Fruit fly (Drosophila melanogaster) whole organism, embryonic: ENCODE data around the gene CheB38b.

ENCODE experiments used
- Aef1 ChIP-seq: fragments of 200-800 bp; sonication (Bioruptor generic); IDR thresholded peaks from 3 replicates; pipeline ENCODE4 v1.3.6; 2022; ENCODE audit warnings: missing biosample characterization, missing genetic modification characterization
- CG10147 ChIP-seq: fragments of 200-800 bp; sonication (Bioruptor generic); optimal IDR thresholded peaks from 2 replicates; lab custom pipeline; 2019; ENCODE audit warnings: missing biosample characterization, mild to moderate bottlenecking, missing genetic modification characterization, moderate library complexity
- CG10274 ChIP-seq: fragments of 200-800 bp; sonication (Bioruptor generic); optimal IDR thresholded peaks from 3 replicates; lab custom pipeline; 2017; ENCODE audit warnings: missing biosample characterization, mild to moderate bottlenecking, missing genetic modification characterization
- CG10959 ChIP-seq: fragments of 200-800 bp; sonication (Bioruptor generic); IDR thresholded peaks from 2 replicates; pipeline ENCODE4 v1.3.6; 2022; ENCODE audit warnings: missing biosample characterization, missing genetic modification characterization
- CG13296 ChIP-seq: fragments of 200-800 bp; sonication (Bioruptor generic); optimal IDR thresholded peaks from 3 replicates; lab custom pipeline; 2018; ENCODE audit warnings: missing biosample characterization, mild to moderate bottlenecking, missing genetic modification characterization
- CG15696 ChIP-seq: fragments of 200-800 bp; sonication (Bioruptor generic); optimal IDR thresholded peaks from 2 replicates; lab custom pipeline; 2019; ENCODE audit warnings: missing biosample characterization, mild to moderate bottlenecking, missing genetic modification characterization, moderate library complexity
- CG1602 ChIP-seq: fragments of 200-800 bp; sonication (Bioruptor generic); optimal IDR thresholded peaks from 3 replicates; lab custom pipeline; 2016; ENCODE audit warnings: missing biosample characterization, missing genetic modification characterization
- CG16815 ChIP-seq: fragments of 200-800 bp; sonication (Bioruptor generic); optimal IDR thresholded peaks from 3 replicates; lab custom pipeline; 2017; ENCODE audit warnings: missing biosample characterization, mild to moderate bottlenecking, missing genetic modification characterization
- CG18011 ChIP-seq: fragments of 200-800 bp; sonication (Bioruptor generic); optimal IDR thresholded peaks from 2 replicates; lab custom pipeline; 2017; ENCODE audit warnings: missing biosample characterization, missing genetic modification characterization, mild to moderate bottlenecking, moderate library complexity, missing genotype
- CG31441 ChIP-seq: fragments of 200-800 bp; sonication (Bioruptor generic); IDR thresholded peaks from 2 replicates; pipeline ENCODE4 v1.3.6; 2022; ENCODE audit warnings: missing biosample characterization, missing genetic modification characterization
- CG34376 ChIP-seq: fragments of 200-800 bp; sonication (Bioruptor generic); optimal IDR thresholded peaks from 2 replicates; lab custom pipeline; 2018; ENCODE audit warnings: missing biosample characterization, mild to moderate bottlenecking, missing genetic modification characterization
- CG3847 ChIP-seq: fragments of 200-800 bp; sonication (Bioruptor generic); IDR thresholded peaks from 2 replicates; pipeline ENCODE4 v1.3.6; 2022; ENCODE audit warnings: missing biosample characterization, missing genetic modification characterization
- CG4282 ChIP-seq: fragments of 200-800 bp; sonication (Bioruptor generic); optimal IDR thresholded peaks from 2 replicates; lab custom pipeline; 2016; ENCODE audit warnings: missing biosample characterization, missing genetic modification characterization
- CG6272 ChIP-seq: fragments of 200-800 bp; sonication (Bioruptor generic); IDR thresholded peaks from 2 replicates; pipeline ENCODE4 v1.3.6; 2022; ENCODE audit warnings: missing biosample characterization, missing genetic modification characterization
- CG6654 ChIP-seq: fragments of 200-800 bp; sonication (Bioruptor generic); optimal IDR thresholded peaks from 2 replicates; lab custom pipeline; 2017; ENCODE audit warnings: missing biosample characterization, mild to moderate bottlenecking, missing genetic modification characterization
- CG6765 ChIP-seq: fragments of 200-800 bp; sonication (Bioruptor generic); optimal IDR thresholded peaks from 3 replicates; lab custom pipeline; 2017; ENCODE audit warnings: missing biosample characterization, mild to moderate bottlenecking, missing genetic modification characterization
- CG7357 ChIP-seq: fragments of 200-800 bp; sonication (Bioruptor generic); IDR thresholded peaks from 3 replicates; pipeline ENCODE4 v1.3.6; 2022; ENCODE audit warnings: missing biosample characterization, missing genetic modification characterization
- CG7839 ChIP-seq: fragments of 200-800 bp; sonication (Bioruptor generic); optimal IDR thresholded peaks from 3 replicates; lab custom pipeline; 2018; ENCODE audit warnings: missing biosample characterization, mild to moderate bottlenecking, missing genetic modification characterization, moderate library complexity
- CG8478 ChIP-seq: fragments of >200 bp; optimal IDR thresholded peaks from 2 replicates; lab custom pipeline; 2018
- Camta ChIP-seq: fragments of 200-800 bp; sonication (Bioruptor generic); optimal IDR thresholded peaks from 2 replicates; lab custom pipeline; 2016; ENCODE audit warnings: missing biosample characterization, missing genetic modification characterization
- CkIIα-i1 ChIP-seq: fragments of 200-800 bp; sonication (Bioruptor generic); IDR thresholded peaks from 2 replicates; pipeline ENCODE4 v1.3.6; 2022; ENCODE audit warnings: missing biosample characterization, missing genetic modification characterization
- Dbx ChIP-seq: fragments of 200-800 bp; sonication (Bioruptor generic); IDR thresholded peaks from 3 replicates; pipeline ENCODE4 v1.3.6; 2022; ENCODE audit warnings: missing biosample characterization, missing genetic modification characterization
- E2f2 ChIP-seq: fragments of 200-800 bp; sonication (Bioruptor generic); IDR thresholded peaks from 2 replicates; pipeline ENCODE4 v1.3.6; 2022; ENCODE audit warnings: missing biosample characterization, missing genetic modification characterization
- Hand ChIP-seq: fragments of 200-800 bp; sonication (Bioruptor generic); optimal IDR thresholded peaks from 2 replicates; lab custom pipeline; 2017; ENCODE audit warnings: mild to moderate bottlenecking, missing biosample characterization, missing genetic modification reagents, missing genetic modification characterization
- Hey ChIP-seq: fragments of 200-800 bp; sonication (Bioruptor generic); optimal IDR thresholded peaks from 3 replicates; lab custom pipeline; 2018; ENCODE audit warnings: missing biosample characterization, mild to moderate bottlenecking, missing genetic modification characterization
- Opbp ChIP-seq: fragments of 200-800 bp; sonication (Bioruptor generic); IDR thresholded peaks from 3 replicates; pipeline ENCODE4 v1.3.6; 2022; ENCODE audit warnings: missing biosample characterization, missing genetic modification characterization; ENCODE audit not compliant: partially characterized antibody
- Sox102F ChIP-seq: fragments of 200-800 bp; sonication (Bioruptor generic); optimal IDR thresholded peaks from 2 replicates; lab custom pipeline; 2018; ENCODE audit warnings: missing biosample characterization, mild to moderate bottlenecking, missing genetic modification characterization, moderate library complexity
- Sry-δ ChIP-seq: fragments of 200-800 bp; sonication (Bioruptor generic); optimal IDR thresholded peaks from 2 replicates; lab custom pipeline; 2016; ENCODE audit warnings: missing biosample characterization, missing genetic modification characterization
- Tbp ChIP-seq: fragments of >200 bp; optimal IDR thresholded peaks from 2 replicates; lab custom pipeline; 2018; ENCODE audit warnings: missing biosample characterization, missing genetic modification characterization
- amos ChIP-seq: fragments of 200-800 bp; sonication (Bioruptor generic); IDR thresholded peaks from 2 replicates; pipeline ENCODE4 v1.3.6; 2022; ENCODE audit warnings: missing biosample characterization, missing genetic modification characterization; ENCODE audit not compliant: partially characterized antibody
- ap ChIP-seq: fragments of 200-800 bp; sonication (Bioruptor generic); IDR thresholded peaks from 2 replicates; pipeline ENCODE4 v1.3.6; 2022; ENCODE audit warnings: missing biosample characterization, missing genetic modification characterization
- ash1 ChIP-seq: fragments of 200-800 bp; sonication (Bioruptor generic); optimal IDR thresholded peaks from 2 replicates; lab custom pipeline; 2018; ENCODE audit warnings: missing biosample characterization, mild to moderate bottlenecking, missing genetic modification characterization
- cad ChIP-seq: fragments of >200 bp; optimal IDR thresholded peaks from 2 replicates; lab custom pipeline; 2017; ENCODE audit warnings: missing biosample characterization, missing genetic modification characterization
- crc ChIP-seq: fragments of 200-800 bp; sonication (Bioruptor generic); optimal IDR thresholded peaks from 2 replicates; lab custom pipeline; 2016; ENCODE audit warnings: missing biosample characterization, missing genetic modification characterization
- dan ChIP-seq: fragments of 200-800 bp; sonication (Bioruptor generic); IDR thresholded peaks from 2 replicates; pipeline ENCODE4 v1.3.6; 2022; ENCODE audit warnings: missing biosample characterization, missing genetic modification characterization
- dmrt11E ChIP-seq: fragments of 200-800 bp; sonication (Bioruptor generic); optimal IDR thresholded peaks from 3 replicates; lab custom pipeline; 2018; ENCODE audit warnings: missing biosample characterization, mild to moderate bottlenecking, missing genetic modification characterization, moderate library complexity
- emc ChIP-seq: fragments of 200-800 bp; sonication (Bioruptor generic); optimal IDR thresholded peaks from 2 replicates; lab custom pipeline; 2016; ENCODE audit warnings: missing biosample characterization, missing genetic modification characterization
- ewg ChIP-seq: fragments of 200-800 bp; sonication (Bioruptor generic); optimal IDR thresholded peaks from 3 replicates; lab custom pipeline; 2017; ENCODE audit warnings: mild to moderate bottlenecking, missing biosample characterization, missing genetic modification reagents, missing genetic modification characterization
- exex ChIP-seq: fragments of 200-800 bp; sonication (Bioruptor generic); optimal IDR thresholded peaks from 4 replicates; lab custom pipeline; 2018; ENCODE audit warnings: missing biosample characterization, mild to moderate bottlenecking, missing genetic modification characterization, moderate library complexity
- her ChIP-seq: fragments of 200-800 bp; sonication (Bioruptor generic); optimal IDR thresholded peaks from 2 replicates; lab custom pipeline; 2016; ENCODE audit warnings: missing biosample characterization, missing genetic modification characterization
- hth ChIP-seq: fragments of >200 bp; optimal IDR thresholded peaks from 2 replicates; lab custom pipeline; 2017; ENCODE audit warnings: inconsistent platforms
- lmd ChIP-seq: fragments of 200-800 bp; sonication (Bioruptor generic); IDR thresholded peaks from 2 replicates; pipeline ENCODE4 v1.3.6; 2022; ENCODE audit warnings: missing biosample characterization, missing genetic modification characterization
- repo ChIP-seq: fragments of 200-800 bp; sonication (Bioruptor generic); optimal IDR thresholded peaks from 2 replicates; lab custom pipeline; 2016; ENCODE audit warnings: missing biosample characterization, missing genetic modification characterization
- ro ChIP-seq: fragments of 200-800 bp; sonication (Bioruptor generic); IDR thresholded peaks from 2 replicates; pipeline ENCODE4 v1.3.6; 2022; ENCODE audit warnings: missing biosample characterization, missing genetic modification characterization
- shn ChIP-seq: fragments of 200-800 bp; sonication (Bioruptor generic); optimal IDR thresholded peaks from 3 replicates; lab custom pipeline; 2016; ENCODE audit warnings: missing biosample characterization, missing genetic modification characterization
- sob ChIP-seq: fragments of 200-800 bp; sonication (Bioruptor generic); IDR thresholded peaks from 2 replicates; pipeline ENCODE4 v1.3.6; 2022; ENCODE audit warnings: missing biosample characterization, missing genetic modification characterization
- sug ChIP-seq: fragments of 200-800 bp; optimal IDR thresholded peaks from 2 replicates; lab custom pipeline; 2019; ENCODE audit warnings: missing biosample characterization, mild to moderate bottlenecking, missing genetic modification characterization, moderate library complexity
- unpg ChIP-seq: fragments of 200-800 bp; sonication (Bioruptor generic); optimal IDR thresholded peaks from 3 replicates; lab custom pipeline; 2018; ENCODE audit warnings: missing biosample characterization, mild to moderate bottlenecking, missing genetic modification characterization, moderate library complexity
- usp ChIP-seq: fragments of >200 bp; optimal IDR thresholded peaks from 2 replicates; lab custom pipeline; 2017; ENCODE audit warnings: missing biosample characterization, missing genetic modification characterization
- z ChIP-seq: fragments of 200-800 bp; sonication (Bioruptor generic); IDR thresholded peaks from 3 replicates; pipeline ENCODE4 v1.3.6; 2022; ENCODE audit warnings: missing biosample characterization, missing genetic modification characterization

CheB38b gene

DNA sequence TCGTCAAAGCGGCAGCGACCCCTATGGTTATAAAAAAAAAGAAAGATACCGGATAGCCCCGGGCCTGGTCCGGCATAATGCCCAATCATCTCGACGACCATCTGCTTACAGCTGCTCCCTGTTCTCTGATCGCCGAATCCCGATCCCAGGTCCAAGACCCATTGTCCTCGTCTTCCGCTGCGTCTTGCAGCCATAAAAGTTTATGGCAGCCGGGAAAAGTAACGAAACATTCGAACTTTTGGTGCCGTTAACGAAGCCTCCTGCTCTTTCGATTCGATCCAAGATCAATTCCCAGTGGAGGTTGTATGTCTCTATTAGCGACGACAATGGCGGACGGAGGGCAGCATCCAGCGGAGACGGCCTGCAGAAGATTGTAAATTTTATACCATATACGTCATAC, 31.7 kb downstream of the CheB38b start:
- no peak for TF ChIP-seq lmd
- TF ChIP-seq CG7357 (GFP tag; lab: Robert Waterston, UW) = no peak
- TF ChIP-seq cad (GFP tag; lab: Kevin White, UChicago) = peak; percentile 95
- TF ChIP-seq repo (GFP tag; lab: Kevin White, UChicago) = no peak

- TF ChIP-seq sug (peak; percentile 16), exex (tag; lab: Kevin White, UChicago) (peak; percentile 52), ro (no peak), Hey (peak; percentile 5)
These were observed 33.2 kb downstream of the CheB38b start for dm6 chr2L:20783908-20784307.

dm6 chr2L:20783044-20783443, 34.0 kb downstream of the CheB38b start:
- TF ChIP-seq ash1 (GFP tag; lab: Kevin White, UChicago) (peak; percentile 81), CG7839 (tag; lab: Kevin White, UChicago) (no peak), CG6765 (no peak), CG15696 (tag; lab: Kevin White, UChicago) (no peak), Dbx (GFP tag; lab: Robert Waterston, UW) (no peak), Camta (GFP tag; lab: Kevin White, UChicago) (no peak), amos (GFP tag; lab: Robert Waterston, UW) (no peak), CG8478 (lab: Kevin White, UChicago) (no peak), ap (GFP tag; lab: Robert Waterston, UW) (no peak), CG31441 (GFP tag; lab: Robert Waterston, UW) (no peak), CG10959 (GFP tag; lab: Robert Waterston, UW) (peak; percentile 68), CG6272 (no peak), shn (no peak), her (GFP tag; lab: Kevin White, UChicago) (no peak), crc (GFP tag; lab: Kevin White, UChicago) (no peak), hth (peak; percentile 26), CG1602 (no peak), z (GFP tag; lab: Robert Waterston, UW) (peak; percentile 68; the same call in 1 of the 3 replicates), usp (GFP tag; lab: Kevin White, UChicago) (no peak), E2f2 (GFP tag; lab: Robert Waterston, UW) (no peak), CG4282 (GFP tag; lab: Kevin White, UChicago) (no peak), CG10274 (GFP tag; lab: Kevin White, UChicago) (no peak), CkIIα-i1 (no peak), emc (GFP tag; lab: Kevin White, UChicago) (no peak), Aef1 (no peak), CG13296 (no peak), ewg (GFP tag; lab: Kevin White, UChicago) (no peak), Tbp (GFP tag; lab: Kevin White, UChicago) (no peak), CG16815 (GFP tag; lab: Kevin White, UChicago) (no peak), Sry-δ (GFP tag; lab: Kevin White, UChicago) (no peak), Sox102F (GFP tag; lab: Kevin White, UChicago) (no peak), CG10147 (GFP tag; lab: Kevin White, UChicago) (no peak), Hand (GFP tag; lab: Kevin White, UChicago) (no peak), CG18011 (GFP tag; lab: Kevin White, UChicago) (no peak), CG6654 (GFP tag; lab: Kevin White, UChicago) (no peak), unpg (GFP tag; lab: Kevin White, UChicago) (no peak), Opbp (GFP tag; lab: Robert Waterston, UW) (no peak), CG34376 (GFP tag; lab: Kevin White, UChicago) (no peak), dmrt11E (no peak), CG3847 (GFP tag; lab: Robert Waterston, UW) (0 out of 2 replicates have a peak, but pooled peaks have one; percentile 18), dan (GFP tag; lab: Robert Waterston, UW) (no peak), sob (GFP tag; lab: Robert Waterston, UW) (peak; percentile 7; the same call in 1 of the 2 replicates)
